Worm (Caenorhabditis elegans) whole organism, mixed stage, embryonic: Measurements from ENCODE around the gene prmt-6.

Experiments
- elt-3 ChIP-seq: fragments of 150-350 bp; optimal IDR thresholded peaks from 2 replicates; lab custom pipeline; 2014; ENCODE audit warnings: missing biosample characterization, missing genetic modification characterization
- lsy-2 ChIP-seq: fragments of 150-350 bp; optimal IDR thresholded peaks from 2 replicates; lab custom pipeline; 2014; ENCODE audit warnings: missing biosample characterization, missing genetic modification characterization
- nhr-12 ChIP-seq: fragments of 150-350 bp; optimal IDR thresholded peaks from 2 replicates; lab custom pipeline; 2014; ENCODE audit warnings: missing biosample characterization, missing genetic modification characterization
- unc-62 ChIP-seq: fragments of 150-350 bp; optimal IDR thresholded peaks from 2 replicates; lab custom pipeline; 2014; ENCODE audit warnings: missing biosample characterization, missing genetic modification reagents, missing genetic modification characterization

DNA sequence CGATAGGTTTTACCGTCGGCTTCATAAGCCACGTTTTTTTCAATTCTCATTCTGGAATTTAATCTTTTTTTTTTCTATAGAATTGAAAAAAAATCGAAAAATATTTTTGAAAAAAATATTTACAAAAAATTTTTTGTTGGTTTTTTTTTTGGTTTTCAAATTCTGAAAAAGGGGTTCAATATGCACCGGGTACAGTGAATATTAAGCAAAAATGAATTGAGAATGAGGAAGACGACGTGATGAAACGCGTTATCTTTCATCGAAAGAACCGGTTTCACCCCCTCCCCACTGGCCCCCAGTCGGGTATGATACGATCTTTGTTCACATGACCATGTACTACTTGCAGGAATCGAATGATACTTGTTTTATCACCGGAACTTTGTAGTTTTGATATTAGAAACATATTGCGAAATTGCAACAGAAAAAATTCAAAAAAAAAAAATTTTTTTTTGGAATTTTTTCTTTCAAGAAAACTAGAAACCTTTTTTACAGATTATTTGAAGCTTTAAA, 18.5 kb downstream of the prmt-6 start, which contains the start of gene C54E4.5:
- no peak for TF ChIP-seq unc-62 (GFP tag; lab: Kevin White, UChicago)
- TF ChIP-seq nhr-12: no peak
- no peak for TF ChIP-seq elt-3
- no peak for TF ChIP-seq lsy-2
